Fruit fly (Drosophila melanogaster): ENCODE measurements around the gene Unc-115b.
"Not testable (repeated sequence)": the region's sequence is repeated elsewhere in the genome, so short reads cannot be mapped to it uniquely, and the experiment has no call there.

The Unc-115b gene

DNA sequence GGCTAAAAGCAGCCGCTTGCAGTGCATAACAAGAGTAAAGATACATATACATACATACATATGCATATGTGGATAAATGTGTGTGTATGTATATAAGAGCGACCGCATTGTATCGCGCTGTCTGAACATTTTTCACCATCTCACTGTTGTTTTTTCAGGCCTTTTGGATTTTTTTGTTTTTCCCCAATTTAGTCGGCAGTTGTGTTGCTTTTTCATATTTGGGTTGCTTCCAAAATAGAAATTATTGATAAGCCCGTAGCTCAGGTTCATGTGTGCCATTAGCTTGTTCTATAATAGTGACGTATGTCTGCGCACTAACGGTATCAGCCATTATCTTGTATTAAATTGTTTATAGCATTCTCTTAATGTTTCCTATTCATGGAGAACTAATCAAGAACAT is 7.9 kb upstream of the Unc-115b start:
- TF ChIP-seq achi (GFP tag; optimal IDR thresholded peaks at IDR 0.05) (no peak), vri (GFP tag; optimal IDR thresholded peaks at IDR 0.05) (peak; percentile 21)

DNA sequence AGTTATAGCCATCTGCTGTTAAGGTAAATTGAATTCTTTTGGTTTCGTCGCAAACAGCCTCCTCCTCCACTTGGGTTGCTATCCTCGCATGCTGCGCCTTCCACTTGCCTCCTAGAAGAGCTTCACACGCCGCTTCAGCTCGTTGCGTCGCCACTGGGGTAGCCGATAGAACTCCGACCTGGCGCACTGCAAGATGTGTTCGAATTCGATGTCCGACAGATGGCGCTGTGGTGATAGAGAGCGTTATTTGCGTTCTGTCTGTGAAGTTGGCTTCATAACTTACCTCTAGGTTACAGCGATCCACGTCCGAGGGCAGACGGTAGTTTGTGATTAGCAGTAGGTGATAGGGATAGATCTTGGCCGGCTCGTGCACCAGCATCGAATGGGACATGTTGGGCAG is 2.4 kb upstream of the Unc-115b start:
- no peak for TF ChIP-seq esn (GFP tag; optimal IDR thresholded peaks at IDR 0.05)
- no peak for TF ChIP-seq CG6163 (GFP tag; IDR thresholded peaks at IDR 0.05)
- TF ChIP-seq Ets96B (tag; optimal IDR thresholded peaks at IDR 0.05) = no peak
- no peak for TF ChIP-seq CG8119 (GFP tag; IDR thresholded peaks at IDR 0.05)
- no peak for TF ChIP-seq Eip75B (GFP tag; optimal IDR thresholded peaks at IDR 0.05)
- no peak for TF ChIP-seq salr (GFP tag; optimal IDR thresholded peaks at IDR 0.05)
- no peak for TF ChIP-seq Hr38 (GFP tag; optimal IDR thresholded peaks at IDR 0.05)

DNA sequence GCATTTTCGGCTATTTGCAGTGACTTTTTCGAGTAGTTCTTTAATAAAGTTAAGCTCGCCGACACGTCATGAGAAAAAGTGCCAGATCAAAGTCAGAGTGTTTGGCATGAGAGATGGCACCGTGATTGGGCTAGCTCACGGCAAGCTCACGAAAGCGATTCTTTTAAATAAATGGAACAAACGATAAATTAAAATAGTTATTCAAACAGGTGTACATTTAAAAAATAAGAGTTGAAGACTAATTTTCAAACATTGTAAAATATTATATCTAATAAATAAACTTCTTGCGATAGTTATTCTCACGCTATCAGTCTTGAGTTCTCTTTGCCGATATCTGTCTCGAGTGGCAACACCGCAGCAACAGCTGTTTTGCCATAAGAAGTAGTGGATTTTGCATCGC is 7.2 kb downstream of the Unc-115b start, which contains the start of the genes eca and CG18542:
TSS of gene eca (minus strand) at position 101 of the 400 bp plus-strand sequence.
TSS of gene CG18542 (plus strand) at position 385 of the 400 bp plus-strand sequence.
- TF ChIP-seq CG3032 (tag; optimal IDR thresholded peaks at IDR 0.05); CG34406 (GFP tag; optimal IDR thresholded peaks at IDR 0.05); achi (GFP tag; optimal IDR thresholded peaks at IDR 0.05): not testable (repeated sequence)

dm6 chr3R:9684125-9684524 is 8.4 kb downstream of the Unc-115b start, which contains the start of gene CG9444:
Gene CG9444, minus strand, starts transcription at chr3R:9684264.
- TF ChIP-seq OdsH (GFP tag; optimal IDR thresholded peaks at IDR 0.05) (no peak), CG31627 (GFP tag; optimal IDR thresholded peaks at IDR 0.05) (no peak), Eip78C (GFP tag) (peak; percentile 11), Sox14 (GFP tag; optimal IDR thresholded peaks at IDR 0.05) (no peak), Gug (GFP tag; IDR thresholded peaks at IDR 0.05) (no peak), net (GFP tag; optimal IDR thresholded peaks at IDR 0.05) (no peak), svp (GFP tag) (peak; percentile 93), Blimp-1 (GFP tag; optimal IDR thresholded peaks at IDR 0.05) (no peak)

- peak; percentile 94 for TF ChIP-seq svp (GFP tag)
- TF ChIP-seq fd59A (GFP tag; optimal IDR thresholded peaks at IDR 0.05) = no peak
These were observed 9.4 kb downstream of the Unc-115b start for dm6 chr3R:9683064-9683682.

DNA sequence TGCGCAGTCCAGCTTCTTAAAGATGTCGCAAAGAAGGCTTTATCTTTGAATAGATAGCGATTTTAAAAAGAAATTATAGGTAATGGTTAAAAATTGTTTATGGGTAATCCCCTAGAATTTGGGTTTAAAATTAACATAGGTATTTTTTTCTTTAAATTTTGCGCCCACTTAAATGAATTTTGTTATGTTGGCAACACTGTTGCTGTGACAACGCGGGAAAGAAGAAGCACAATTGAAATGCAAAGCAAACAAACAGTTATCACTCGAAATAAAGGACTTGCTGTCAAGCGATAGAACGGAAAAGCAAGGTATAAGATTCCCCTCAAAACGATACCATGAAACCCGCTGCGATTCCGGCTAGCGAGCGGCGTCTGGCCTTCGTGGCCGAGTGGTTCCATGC is 12.8 kb downstream of the Unc-115b start, which contains the start of gene nmdyn-D7:
TSS of gene nmdyn-D7 (plus strand) at position 194 of the 400 bp plus-strand sequence.
- no peak for TF ChIP-seq Sox15 (GFP tag; optimal IDR thresholded peaks at IDR 0.05)
- peak; percentile 58 for TF ChIP-seq dsx (GFP tag; optimal IDR thresholded peaks at IDR 0.05; ENCODE audit: poor library complexity, severe bottlenecking)
- TF ChIP-seq esn (GFP tag; optimal IDR thresholded peaks at IDR 0.05) = peak; percentile 5
- no peak for TF ChIP-seq Hr4 (GFP tag; optimal IDR thresholded peaks at IDR 0.05)
- TF ChIP-seq fkh (GFP tag; optimal IDR thresholded peaks at IDR 0.05) = peak; percentile 92
- TF ChIP-seq achi (GFP tag; optimal IDR thresholded peaks at IDR 0.05) = peak; percentile 36
- TF ChIP-seq fd59A (GFP tag; optimal IDR thresholded peaks at IDR 0.05) = no peak
- TF ChIP-seq Eip78C (GFP tag) = peak; percentile 29

DNA sequence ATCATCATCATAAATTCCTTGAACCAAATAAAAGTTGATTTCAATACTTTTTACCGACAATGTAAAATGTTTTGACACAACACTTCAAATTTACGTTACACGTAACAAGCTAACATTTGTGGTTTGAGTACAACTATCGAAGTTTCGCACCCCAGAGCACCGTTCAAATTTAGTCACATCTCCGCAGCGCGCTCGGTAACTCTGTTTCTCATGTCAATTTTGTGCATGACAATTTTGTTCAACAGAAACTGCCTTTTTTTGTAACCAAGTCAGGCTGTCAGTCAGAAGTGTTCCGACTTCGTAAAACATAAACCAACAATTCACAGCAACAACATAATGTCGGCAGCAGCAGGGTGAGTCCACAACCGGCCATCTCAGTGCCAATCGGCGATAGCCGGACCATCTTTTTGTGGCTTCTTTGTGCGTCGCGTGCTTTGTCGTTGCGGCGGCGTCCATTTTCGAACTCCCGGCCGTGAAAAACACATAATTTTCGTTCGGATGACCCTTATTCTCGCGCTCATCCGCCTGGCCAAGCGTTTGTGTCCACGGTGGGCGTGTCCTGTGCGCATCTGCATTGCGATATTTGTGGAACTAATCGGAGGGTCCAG is 14.7 kb downstream of the Unc-115b start, which contains the start of gene p23:
TSS of gene p23 (plus strand) at position 194 of the 608 bp plus-strand sequence.
- TF ChIP-seq CG8319 (GFP tag; optimal IDR thresholded peaks at IDR 0.05) = no peak
- TF ChIP-seq CG8119 (GFP tag; IDR thresholded peaks at IDR 0.05) = no peak
- no peak for TF ChIP-seq CG6276 (GFP tag; optimal IDR thresholded peaks at IDR 0.05)
- TF ChIP-seq Sox15 (GFP tag; optimal IDR thresholded peaks at IDR 0.05) = no peak
- peak; percentile 34 for TF ChIP-seq dsx (GFP tag; optimal IDR thresholded peaks at IDR 0.05; ENCODE audit: poor library complexity, severe bottlenecking)
- no peak for TF ChIP-seq esn (GFP tag; optimal IDR thresholded peaks at IDR 0.05)
- no peak for TF ChIP-seq Ets96B (tag; optimal IDR thresholded peaks at IDR 0.05)
- TF ChIP-seq ss (GFP tag; optimal IDR thresholded peaks at IDR 0.05) = peak in 1 of 2 experiments; percentile 43
- no peak for TF ChIP-seq CG15336 (GFP tag; IDR thresholded peaks at IDR 0.05)
- peak; percentile 11 for TF ChIP-seq fkh (GFP tag; optimal IDR thresholded peaks at IDR 0.05)
- peak; percentile 66 for TF ChIP-seq Sox14 (GFP tag; optimal IDR thresholded peaks at IDR 0.05)
- peak; percentile 9 for TF ChIP-seq CG9139 (GFP tag; optimal IDR thresholded peaks at IDR 0.05)
- no peak for TF ChIP-seq Lpt (GFP tag; optimal IDR thresholded peaks at IDR 0.05)
- no peak for TF ChIP-seq CG3032 (tag; optimal IDR thresholded peaks at IDR 0.05)
- no peak for TF ChIP-seq CG7368 (GFP tag; optimal IDR thresholded peaks at IDR 0.05)
- TF ChIP-seq CG16779 (tag; optimal IDR thresholded peaks at IDR 0.05) = no peak
- TF ChIP-seq eg (GFP tag; IDR thresholded peaks at IDR 0.05) = 0 out of 3 replicates have a peak, but pooled peaks have one; percentile 9
- no peak for TF ChIP-seq svp (GFP tag)
- no peak for TF ChIP-seq OdsH (GFP tag; optimal IDR thresholded peaks at IDR 0.05)
- no peak for TF ChIP-seq CG8632 (GFP tag; optimal IDR thresholded peaks at IDR 0.05)
- TF ChIP-seq Eip78C (GFP tag) = no peak
- peak; percentile 81 for TF ChIP-seq achi (GFP tag; optimal IDR thresholded peaks at IDR 0.05)
- no peak for TF ChIP-seq Blimp-1 (GFP tag; optimal IDR thresholded peaks at IDR 0.05)
- no peak for TF ChIP-seq dac (GFP tag; optimal IDR thresholded peaks at IDR 0.05)

Data from whole organism, prepupa.